Fruit fly (Drosophila melanogaster) whole organism, embryonic: Measurements from ENCODE around the gene CG13962.

Experiments
- ATbp ChIP-seq: fragments of 200-800 bp; sonication (Bioruptor generic); optimal IDR thresholded peaks from 2 replicates; lab custom pipeline; 2017; ENCODE audit warnings: missing biosample characterization, mild to moderate bottlenecking, missing genetic modification characterization, missing genetic modification reagents
- Aef1 ChIP-seq: fragments of 200-800 bp; sonication (Bioruptor generic); IDR thresholded peaks from 3 replicates; pipeline ENCODE4 v1.3.6; 2022; ENCODE audit warnings: missing biosample characterization, missing genetic modification characterization
- Awh ChIP-seq: fragments of 200-800 bp; sonication (Bioruptor generic); IDR thresholded peaks from 2 replicates; pipeline ENCODE4, ENCODE4 v1.3.6; 2022; ENCODE audit warnings: missing biosample characterization, missing genetic modification characterization
- CG10462 ChIP-seq: fragments of 200-800 bp; sonication (Bioruptor generic); optimal IDR thresholded peaks from 2 replicates; lab custom pipeline; 2016; ENCODE audit warnings: missing biosample characterization, missing genetic modification characterization
- CG10979 ChIP-seq: fragments of 200-800 bp; sonication (Bioruptor generic); optimal IDR thresholded peaks from 2 replicates; lab custom pipeline; 2018; ENCODE audit warnings: missing biosample characterization, mild to moderate bottlenecking, missing genetic modification characterization, moderate library complexity
- CG11504 ChIP-seq: fragments of 200-800 bp; sonication (Bioruptor generic); optimal IDR thresholded peaks from 3 replicates; lab custom pipeline; 2019; ENCODE audit warnings: missing biosample characterization, mild to moderate bottlenecking, missing genetic modification characterization, moderate library complexity
- CG11695 ChIP-seq: fragments of 200-800 bp; sonication (Bioruptor generic); IDR thresholded peaks from 3 replicates; pipeline ENCODE4 v1.3.6; 2022; ENCODE audit warnings: missing biosample characterization, missing genetic modification characterization
- CG12219 ChIP-seq: fragments of 200-800 bp; sonication (Bioruptor generic); optimal IDR thresholded peaks from 3 replicates; lab custom pipeline; 2018; ENCODE audit warnings: missing biosample characterization, mild to moderate bottlenecking, missing genetic modification characterization
- CG12769 ChIP-seq: fragments of 200-800 bp; sonication (Bioruptor generic); optimal IDR thresholded peaks from 2 replicates; lab custom pipeline; 2019; ENCODE audit warnings: missing biosample characterization, mild to moderate bottlenecking, missing genetic modification characterization, moderate library complexity
- CG13424 ChIP-seq: fragments of 200-800 bp; sonication (Bioruptor generic); optimal IDR thresholded peaks from 2 replicates; lab custom pipeline; 2019; ENCODE audit warnings: missing biosample characterization, mild to moderate bottlenecking, missing genetic modification characterization, moderate library complexity
- CG15011 ChIP-seq: fragments of 200-800 bp; sonication (Bioruptor generic); optimal IDR thresholded peaks from 3 replicates; lab custom pipeline; 2018; ENCODE audit warnings: missing biosample characterization, mild to moderate bottlenecking, missing genetic modification characterization
- CG15601 ChIP-seq: fragments of 200-800 bp; sonication (Bioruptor generic); optimal IDR thresholded peaks from 3 replicates; lab custom pipeline; 2019; ENCODE audit warnings: missing biosample characterization, mild to moderate bottlenecking, missing genetic modification characterization, moderate library complexity
- CG1603 ChIP-seq: fragments of 200-800 bp; sonication (Bioruptor generic); optimal IDR thresholded peaks from 2 replicates; lab custom pipeline; 2019; ENCODE audit warnings: missing biosample characterization, mild to moderate bottlenecking, missing genetic modification characterization, moderate library complexity
- CG1647 ChIP-seq: fragments of 200-800 bp; sonication (Bioruptor generic); optimal IDR thresholded peaks from 3 replicates; lab custom pipeline; 2016; ENCODE audit warnings: missing biosample characterization, missing genetic modification characterization
- CG17359 ChIP-seq: fragments of 200-800 bp; sonication (Bioruptor generic); optimal IDR thresholded peaks from 3 replicates; lab custom pipeline; 2018; ENCODE audit warnings: missing biosample characterization, mild to moderate bottlenecking, missing genetic modification characterization, moderate library complexity
- CG17802 ChIP-seq: fragments of 200-800 bp; sonication (Bioruptor generic); optimal IDR thresholded peaks from 2 replicates; lab custom pipeline; 2018; ENCODE audit warnings: missing biosample characterization, mild to moderate bottlenecking, missing genetic modification characterization, moderate library complexity
- CG18599 ChIP-seq: fragments of 200-800 bp; sonication (Bioruptor generic); optimal IDR thresholded peaks from 3 replicates; lab custom pipeline; 2017; ENCODE audit warnings: missing biosample characterization, missing genetic modification characterization, mild to moderate bottlenecking, moderate library complexity, missing genetic modification reagents
- CG18619 ChIP-seq: fragments of 200-800 bp; sonication (Bioruptor generic); optimal IDR thresholded peaks from 3 replicates; lab custom pipeline; 2017; ENCODE audit warnings: missing biosample characterization, mild to moderate bottlenecking, missing genetic modification characterization
- CG2678 ChIP-seq: fragments of 200-800 bp; sonication (Bioruptor generic); optimal IDR thresholded peaks from 3 replicates; lab custom pipeline; 2019; ENCODE audit warnings: missing biosample characterization, mild to moderate bottlenecking, missing genetic modification characterization, moderate library complexity
- CG7556 ChIP-seq: fragments of 200-800 bp; sonication (Bioruptor generic); optimal IDR thresholded peaks from 2 replicates; lab custom pipeline; 2017; ENCODE audit warnings: missing biosample characterization, mild to moderate bottlenecking, missing genetic modification characterization
- CG7839 ChIP-seq: fragments of 200-800 bp; sonication (Bioruptor generic); optimal IDR thresholded peaks from 3 replicates; lab custom pipeline; 2018; ENCODE audit warnings: missing biosample characterization, mild to moderate bottlenecking, missing genetic modification characterization, moderate library complexity
- CG8388 ChIP-seq: fragments of 200-800 bp; sonication (Bioruptor generic); optimal IDR thresholded peaks from 2 replicates; lab custom pipeline; 2019; ENCODE audit warnings: missing biosample characterization, mild to moderate bottlenecking, missing genetic modification characterization, moderate library complexity
- CG8924 ChIP-seq: fragments of 200-800 bp; optimal IDR thresholded peaks from 3 replicates; lab custom pipeline; 2019; ENCODE audit warnings: missing biosample characterization, mild to moderate bottlenecking, missing genetic modification characterization, moderate library complexity
- CG9727 ChIP-seq: fragments of 200-800 bp; sonication (Bioruptor generic); optimal IDR thresholded peaks from 3 replicates; lab custom pipeline; 2017; ENCODE audit warnings: missing biosample characterization, mild to moderate bottlenecking, missing genetic modification characterization
- CkIIα-i1 ChIP-seq: fragments of 200-800 bp; sonication (Bioruptor generic); IDR thresholded peaks from 2 replicates; pipeline ENCODE4 v1.3.6; 2022; ENCODE audit warnings: missing biosample characterization, missing genetic modification characterization
- D19A ChIP-seq: fragments of 200-800 bp; optimal IDR thresholded peaks from 3 replicates; lab custom pipeline; 2019; ENCODE audit warnings: missing biosample characterization, mild to moderate bottlenecking, missing genetic modification characterization, moderate library complexity
- Dek ChIP-seq: fragments of 200-800 bp; sonication (Bioruptor generic); optimal IDR thresholded peaks from 3 replicates; lab custom pipeline; 2019; ENCODE audit warnings: missing biosample characterization, mild to moderate bottlenecking, missing genetic modification characterization, moderate library complexity
- Fer3 ChIP-seq: fragments of 200-800 bp; sonication (Bioruptor generic); optimal IDR thresholded peaks from 2 replicates; lab custom pipeline; 2018; ENCODE audit warnings: missing biosample characterization, mild to moderate bottlenecking, missing genetic modification characterization, moderate library complexity
- Hr51 ChIP-seq, 2 experiments: fragments of 200-800 bp; sonication (Bioruptor generic); optimal IDR thresholded peaks; 2 replicates in 1 of 2; 3 replicates in 1 of 2; lab custom pipeline; 2016 to 2018; ENCODE audit warnings: missing biosample characterization in 2 of 2, missing genetic modification characterization in 2 of 2, mild to moderate bottlenecking in 1 of 2, moderate library complexity in 1 of 2
- Nf-YA ChIP-seq: fragments of 200-800 bp; sonication (Bioruptor generic); IDR thresholded peaks from 2 replicates; pipeline ENCODE4 v1.3.6; 2022; ENCODE audit warnings: missing biosample characterization, missing genetic modification characterization
- NfI ChIP-seq: fragments of 200-800 bp; sonication (Bioruptor generic); optimal IDR thresholded peaks from 3 replicates; lab custom pipeline; 2018; ENCODE audit warnings: missing biosample characterization, mild to moderate bottlenecking, missing genetic modification characterization, moderate library complexity
- PHDP ChIP-seq: fragments of 200-800 bp; sonication (Bioruptor generic); optimal IDR thresholded peaks from 3 replicates; lab custom pipeline; 2018; ENCODE audit warnings: missing biosample characterization, mild to moderate bottlenecking, missing genetic modification characterization, moderate library complexity
- Ptx1 ChIP-seq: fragments of 200-800 bp; sonication (Bioruptor generic); IDR thresholded peaks from 2 replicates; pipeline ENCODE4 v1.3.6; 2022; ENCODE audit warnings: missing biosample characterization, missing genetic modification characterization
- Sin3A ChIP-seq: fragments of >200 bp; optimal IDR thresholded peaks from 2 replicates; lab custom pipeline; 2018
- Taf1 ChIP-seq: fragments of 200-800 bp; sonication (Bioruptor generic); IDR thresholded peaks from 2 replicates; pipeline ENCODE4 v1.3.6; 2022; ENCODE audit warnings: missing biosample characterization, missing genetic modification characterization
- Xbp1 ChIP-seq: fragments of 200-800 bp; sonication (Bioruptor generic); optimal IDR thresholded peaks from 3 replicates; lab custom pipeline; 2016; ENCODE audit warnings: missing biosample characterization, mild to moderate bottlenecking, missing genetic modification characterization
- Xrp1 ChIP-seq: fragments of 200-800 bp; sonication (Bioruptor generic); IDR thresholded peaks from 2 replicates; pipeline ENCODE4 v1.3.6; 2022; ENCODE audit warnings: missing biosample characterization, missing genetic modification characterization
- ato ChIP-seq: fragments of 200-800 bp; sonication (Bioruptor generic); IDR thresholded peaks from 2 replicates; pipeline ENCODE4 v1.3.6; 2022; ENCODE audit warnings: missing biosample characterization, missing genetic modification characterization; ENCODE audit not compliant: partially characterized antibody
- bsh ChIP-seq, 2 experiments: fragments of 200-800 bp; sonication (Bioruptor generic); optimal IDR thresholded peaks; 2 replicates each; lab custom pipeline; 2017 to 2018; ENCODE audit warnings: mild to moderate bottlenecking in 2 of 2, missing biosample characterization in 2 of 2, missing genetic modification characterization in 2 of 2, moderate library complexity in 1 of 2
- chm ChIP-seq: fragments of 200-800 bp; sonication (Bioruptor generic); IDR thresholded peaks from 2 replicates; pipeline ENCODE4 v1.3.6; 2022; ENCODE audit warnings: missing biosample characterization, missing genetic modification characterization
- dmrt11E ChIP-seq: fragments of 200-800 bp; sonication (Bioruptor generic); optimal IDR thresholded peaks from 3 replicates; lab custom pipeline; 2018; ENCODE audit warnings: missing biosample characterization, mild to moderate bottlenecking, missing genetic modification characterization, moderate library complexity
- fd64A ChIP-seq: fragments of 200-800 bp; sonication (Bioruptor generic); optimal IDR thresholded peaks from 3 replicates; lab custom pipeline; 2018; ENCODE audit warnings: missing biosample characterization, mild to moderate bottlenecking, missing genetic modification characterization
- gem ChIP-seq: fragments of 200-800 bp; sonication (Bioruptor generic); optimal IDR thresholded peaks from 2 replicates; lab custom pipeline; 2019; ENCODE audit warnings: missing biosample characterization, mild to moderate bottlenecking, missing genetic modification characterization, moderate library complexity
- lab ChIP-seq: fragments of 200-800 bp; sonication (Bioruptor generic); optimal IDR thresholded peaks from 3 replicates; lab custom pipeline; 2017; ENCODE audit warnings: missing biosample characterization, missing genetic modification characterization, mild to moderate bottlenecking, moderate library complexity, missing genetic modification reagents
- lbe ChIP-seq: fragments of 200-800 bp; sonication (Bioruptor generic); optimal IDR thresholded peaks from 2 replicates; lab custom pipeline; 2016; ENCODE audit warnings: missing biosample characterization, mild to moderate bottlenecking, missing genetic modification characterization
- lola ChIP-seq, 3 experiments: fragments of >200 bp in 2 of 3; fragments of 200-800 bp in 1 of 3; sonication (Bioruptor generic) in 1 of 3; optimal IDR thresholded peaks; 2 replicates each; lab custom pipeline; 2017 to 2019; ENCODE audit warnings: missing biosample characterization in 3 of 3, missing genetic modification characterization in 3 of 3, mild to moderate bottlenecking in 1 of 3, moderate library complexity in 1 of 3
- onecut ChIP-seq: fragments of 200-800 bp; sonication (Bioruptor generic); IDR thresholded peaks from 2 replicates; pipeline ENCODE4 v1.3.6; 2022; ENCODE audit warnings: missing biosample characterization, missing genetic modification characterization
- pho ChIP-seq: fragments of 200-800 bp; sonication (Bioruptor generic); optimal IDR thresholded peaks from 2 replicates; lab custom pipeline; 2016; ENCODE audit warnings: missing biosample characterization, missing genetic modification characterization
- tgo ChIP-seq: fragments of 200-800 bp; sonication (Bioruptor generic); IDR thresholded peaks from 3 replicates; pipeline ENCODE4 v1.3.6; 2022; ENCODE audit warnings: missing biosample characterization, missing genetic modification characterization
- unpg ChIP-seq: fragments of 200-800 bp; sonication (Bioruptor generic); optimal IDR thresholded peaks from 3 replicates; lab custom pipeline; 2018; ENCODE audit warnings: missing biosample characterization, mild to moderate bottlenecking, missing genetic modification characterization, moderate library complexity
- zfh1 ChIP-seq: fragments of 200-800 bp; sonication (Bioruptor generic); IDR thresholded peaks from 3 replicates; pipeline ENCODE4 v1.3.6; 2022; ENCODE audit warnings: missing biosample characterization, missing genetic modification characterization

CG13962 gene

dm6 chr2L:19799940-19800339, 14.4 kb downstream of the CG13962 start (continued):
- TF ChIP-seq CG17802 (tag; lab: Kevin White, UChicago) (no peak), CG12219 (peak; percentile 18), CG15601 (peak; percentile 46), ATbp (GFP tag; lab: Kevin White, UChicago) (peak; percentile 19), CG10979 (tag; lab: Kevin White, UChicago) (peak; percentile 43), CG12769 (tag; lab: Kevin White, UChicago) (peak; percentile 15), CG11695 (0 out of 3 replicates have a peak, but pooled peaks have one; percentile 10), CG18599 (GFP tag; lab: Kevin White, UChicago) (peak; percentile 36), CG7556 (peak; percentile 30), Hr51 (GFP tag; optimal IDR thresholded peaks at IDR 0.05; lab: Kevin White, UChicago) (peak in 1 of 2 experiments; percentile 32), CG17359 (tag; lab: Kevin White, UChicago) (peak; percentile 55), Sin3A (no peak), CG11504 (tag; lab: Kevin White, UChicago) (peak; percentile 58), Fer3 (tag; lab: Kevin White, UChicago) (peak; percentile 14), CG2678 (tag; lab: Kevin White, UChicago) (peak; percentile 56), Xbp1 (peak; percentile 4), ato (no peak), PHDP (peak; percentile 21), lola (GFP tag; optimal IDR thresholded peaks at IDR 0.05; lab: Kevin White, UChicago) (peak in 1 of 3 experiments; percentile 32), D19A (tag; lab: Kevin White, UChicago) (peak; percentile 95), CG13424 (tag; lab: Kevin White, UChicago) (peak; percentile 47), bsh (GFP tag; optimal IDR thresholded peaks at IDR 0.05; lab: Kevin White, UChicago) (peak in 1 of 2 experiments; percentile 63), CG7839 (tag; lab: Kevin White, UChicago) (peak; percentile 54), zfh1 (GFP tag; lab: Robert Waterston, UW) (0 out of 3 replicates have a peak, but pooled peaks have one; percentile 32), onecut (0 out of 2 replicates have a peak, but pooled peaks have one; percentile 15), CG8924 (tag; lab: Kevin White, UChicago) (peak; percentile 10), Xrp1 (peak; percentile 56), Ptx1 (GFP tag; lab: Robert Waterston, UW) (0 out of 2 replicates have a peak, but pooled peaks have one; percentile 21), CG8388 (GFP tag; lab: Kevin White, UChicago) (peak; percentile 33), dmrt11E (peak; percentile 21), lab (GFP tag; lab: Kevin White, UChicago) (peak; percentile 48), CG1603 (peak; percentile 48), Dek (tag; lab: Kevin White, UChicago) (peak; percentile 15), gem (peak; percentile 56), unpg (GFP tag; lab: Kevin White, UChicago) (peak; percentile 42), Nf-YA (GFP tag; lab: Robert Waterston, UW) (no peak)

- TF ChIP-seq lbe (GFP tag; lab: Kevin White, UChicago): no peak
- TF ChIP-seq chm: no peak
- TF ChIP-seq CG1647: no peak
- no peak for TF ChIP-seq Awh
- TF ChIP-seq tgo (GFP tag; lab: Robert Waterston, UW): no peak
- TF ChIP-seq CG10462 (GFP tag; lab: Kevin White, UChicago): peak; percentile 7
- no peak for TF ChIP-seq fd64A (GFP tag; lab: Kevin White, UChicago)
- no peak for TF ChIP-seq CkIIα-i1 (GFP tag; lab: Robert Waterston, UW)
- peak; percentile 37 for TF ChIP-seq CG15011 (GFP tag; lab: Kevin White, UChicago)
- TF ChIP-seq pho (GFP tag; lab: Kevin White, UChicago): no peak
- peak; percentile 5 for TF ChIP-seq CG18619 (GFP tag; lab: Kevin White, UChicago)
- peak; percentile 4 for TF ChIP-seq CG9727 (GFP tag; lab: Kevin White, UChicago)
- no peak for TF ChIP-seq NfI (GFP tag; lab: Kevin White, UChicago)
- TF ChIP-seq Taf1 (GFP tag; lab: Robert Waterston, UW): no peak
- TF ChIP-seq unpg (GFP tag; lab: Kevin White, UChicago): no peak
- TF ChIP-seq Aef1 (GFP tag; lab: Robert Waterston, UW): no peak
- TF ChIP-seq CG8924 (tag; lab: Kevin White, UChicago): no peak
Observed at dm6 chr2L:19796111-19796451, 18.3 kb downstream of the CG13962 start, which contains the start of gene sick. TSS of gene sick (plus strand) at chr2L:19796365.
